Worm (Caenorhabditis elegans) whole organism, L3 larva: Measurements from ENCODE around the gene str-44.

Experiments
- ama-1 ChIP-seq: fragments of 150-350 bp; optimal IDR thresholded peaks from 2 replicates; lab custom pipeline; 2018
- ceh-82 ChIP-seq: fragments of 150-350 bp; optimal IDR thresholded peaks from 2 replicates; lab custom pipeline; 2014; ENCODE audit warnings: missing biosample characterization, missing genetic modification characterization
- egl-27 ChIP-seq: sonication (generic microtip); optimal IDR thresholded peaks from 4 replicates; lab custom pipeline; 2017; ENCODE audit warnings: missing biosample characterization, missing genetic modification reagents, missing genetic modification characterization
- egl-5 ChIP-seq: fragments of 150-350 bp; optimal IDR thresholded peaks from 2 replicates; lab custom pipeline; 2017; ENCODE audit warnings: missing biosample characterization, missing genetic modification reagents, missing genetic modification characterization, inconsistent platforms
- elt-1 ChIP-seq: fragments of 150-350 bp; optimal IDR thresholded peaks from 2 replicates; lab custom pipeline; 2014; ENCODE audit warnings: missing biosample characterization, missing genetic modification characterization
- fos-1 ChIP-seq: fragments of 150-350 bp; optimal IDR thresholded peaks from 2 replicates; lab custom pipeline; 2014; ENCODE audit warnings: missing biosample characterization, missing genetic modification characterization
- jun-1 ChIP-seq: fragments of 150-350 bp; optimal IDR thresholded peaks from 2 replicates; lab custom pipeline; 2014; ENCODE audit warnings: missing biosample characterization, missing genetic modification reagents, missing genetic modification characterization
- nhr-12 ChIP-seq: fragments of 150-350 bp; optimal IDR thresholded peaks from 2 replicates; lab custom pipeline; 2014; ENCODE audit warnings: missing biosample characterization, missing genetic modification characterization
- nhr-237 ChIP-seq: fragments of 150-350 bp; optimal IDR thresholded peaks from 2 replicates; lab custom pipeline; 2014; ENCODE audit warnings: missing biosample characterization, missing genetic modification characterization
- nhr-28 ChIP-seq: fragments of 150-350 bp; optimal IDR thresholded peaks from 2 replicates; lab custom pipeline; 2014; ENCODE audit warnings: missing biosample characterization, missing genetic modification characterization
- nhr-77 ChIP-seq: fragments of 150-350 bp; optimal IDR thresholded peaks from 2 replicates; lab custom pipeline; 2014; ENCODE audit warnings: missing biosample characterization, missing genetic modification characterization
- pha-4 ChIP-seq: fragments of 150-350 bp; optimal IDR thresholded peaks from 2 replicates; lab custom pipeline; 2014; ENCODE audit warnings: missing biosample characterization, missing genetic modification reagents, missing genetic modification characterization
- pqm-1 ChIP-seq: fragments of 150-350 bp; optimal IDR thresholded peaks from 2 replicates; lab custom pipeline; 2017; ENCODE audit warnings: missing biosample characterization, missing genetic modification characterization, inconsistent platforms
- skn-1 ChIP-seq: fragments of 150-350 bp; optimal IDR thresholded peaks from 2 replicates; lab custom pipeline; 2014; ENCODE audit warnings: missing biosample characterization, missing genetic modification characterization

ce11 chrIV:7149020-7149601 lies 27.9 kb upstream of the str-44 start, which contains the start of gene C34D4.4:
- no peak for TF ChIP-seq pha-4 (tag; lab: Kevin White, UChicago)
- TF ChIP-seq pqm-1 (tag; lab: Kevin White, UChicago), result no peak
- TF ChIP-seq fos-1 (tag; lab: Kevin White, UChicago), result no peak
- TF ChIP-seq nhr-237 (tag; lab: Kevin White, UChicago), result no peak
- TF ChIP-seq nhr-77 (tag; lab: Kevin White, UChicago), result no peak
- TF ChIP-seq ceh-82 (tag; lab: Kevin White, UChicago), result no peak
- no peak for TF ChIP-seq egl-5 (tag; lab: Kevin White, UChicago)
- peak; percentile 16 for TF ChIP-seq ama-1 (lab: Kevin White, UChicago)
- TF ChIP-seq egl-27 (tag; lab: Kevin White, UChicago), result no peak
- TF ChIP-seq jun-1 (tag; lab: Kevin White, UChicago), result no peak
- TF ChIP-seq elt-1 (tag; lab: Kevin White, UChicago), result no peak
- no peak for TF ChIP-seq nhr-28 (tag; lab: Kevin White, UChicago)
- no peak for TF ChIP-seq skn-1
- TF ChIP-seq nhr-12 (tag; lab: Kevin White, UChicago), result no peak
